Worm (Caenorhabditis elegans): ENCODE measurements around the gene T25B2.2.

Gene T25B2.2

DNA sequence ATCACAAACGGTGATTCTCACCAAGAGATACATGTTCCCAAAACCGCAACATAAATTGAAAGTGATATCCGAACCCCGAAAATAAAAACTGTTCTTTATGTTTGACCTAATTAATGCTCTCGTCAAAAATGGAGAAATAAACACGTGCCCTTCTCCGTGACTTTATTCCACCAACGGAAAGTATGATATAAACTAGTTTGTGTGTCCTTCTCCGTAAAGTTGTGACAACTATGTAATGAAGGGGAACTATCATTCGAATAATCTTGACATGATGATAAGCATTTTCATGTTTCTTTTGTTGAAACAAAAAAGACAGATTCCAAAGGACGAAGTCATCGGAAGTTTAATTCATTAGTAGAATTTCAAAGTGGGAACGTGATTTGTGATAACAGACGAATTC lies 32.1 kb downstream of the T25B2.2 start (continued):
- TF ChIP-seq ZK337.2 (GFP tag; IDR thresholded peaks at IDR 0.05) = no peak
- TF ChIP-seq dpl-1 (GFP tag; optimal IDR thresholded peaks at IDR 0.05) = no peak
- peak; percentile 58 for TF ChIP-seq nhr-28 (tag; optimal IDR thresholded peaks at IDR 0.05)
- no peak for TF ChIP-seq egl-43 (GFP tag; IDR thresholded peaks at IDR 0.05)
- no peak for TF ChIP-seq nhr-25 (tag; optimal IDR thresholded peaks at IDR 0.05; ENCODE audit: borderline replicate concordance, insufficient read depth)
- no peak for TF ChIP-seq sdz-12 (GFP tag; optimal IDR thresholded peaks at IDR 0.05)
- no peak for TF ChIP-seq ceh-20 (GFP tag; IDR thresholded peaks at IDR 0.05)
- no peak for TF ChIP-seq lin-38 (GFP tag; IDR thresholded peaks at IDR 0.05)
- TF ChIP-seq lin-29 (GFP tag; IDR thresholded peaks at IDR 0.05) = no peak
- no peak for TF ChIP-seq gei-8 (GFP tag; optimal IDR thresholded peaks at IDR 0.05)
- no peak for TF ChIP-seq F44E2.7 (GFP tag; IDR thresholded peaks at IDR 0.05)
- TF ChIP-seq mdl-1 (tag; optimal IDR thresholded peaks at IDR 0.05) = peak in 1 of 2 experiments; percentile 48
- TF ChIP-seq nhr-102 (tag; optimal IDR thresholded peaks at IDR 0.05) = no peak
- TF ChIP-seq nhr-237 (tag; optimal IDR thresholded peaks at IDR 0.05) = no peak
- no peak for TF ChIP-seq nhr-42 (GFP tag; IDR thresholded peaks at IDR 0.05)
- TF ChIP-seq lin-1 (GFP tag; IDR thresholded peaks at IDR 0.05) = no peak
- peak in 1 of 2 experiments; percentile 57 for TF ChIP-seq lsy-2 (tag; optimal IDR thresholded peaks at IDR 0.05)
- TF ChIP-seq jun-1 (tag; optimal IDR thresholded peaks at IDR 0.05) = no peak
- no peak for TF ChIP-seq aly-2 (tag; optimal IDR thresholded peaks at IDR 0.05)
- no peak for TF ChIP-seq nhr-11 (tag; optimal IDR thresholded peaks at IDR 0.05)
- no peak for TF ChIP-seq php-3 (GFP tag; IDR thresholded peaks at IDR 0.05)
- TF ChIP-seq snpc-1.2 (GFP tag; IDR thresholded peaks at IDR 0.05) = no peak
- no peak for TF ChIP-seq Y5F2A.4 (GFP tag; optimal IDR thresholded peaks at IDR 0.05)
- no peak for TF ChIP-seq tra-1 (GFP tag; IDR thresholded peaks at IDR 0.05)
- peak in 1 of 2 experiments; percentile 93 for TF ChIP-seq unc-62 (GFP tag; optimal IDR thresholded peaks at IDR 0.05 in 1 of 2)
- no peak for TF ChIP-seq unc-62 (tag; optimal IDR thresholded peaks at IDR 0.05)
- no peak for TF ChIP-seq Y105C5A.15 (GFP tag; IDR thresholded peaks at IDR 0.05)
- TF ChIP-seq ztf-11 (tag; optimal IDR thresholded peaks at IDR 0.05) = no peak
- TF ChIP-seq T20F7.1 (GFP tag; optimal IDR thresholded peaks at IDR 0.05) = no peak
- 0 out of 2 replicates have a peak, but pooled peaks have one; percentile 17 for TF ChIP-seq zfp-3 (GFP tag; conservative IDR thresholded peaks at IDR 0.05)
- TF ChIP-seq hlh-11 (tag; optimal IDR thresholded peaks at IDR 0.05) = peak; percentile 43
- no peak for TF ChIP-seq vab-7 (GFP tag; IDR thresholded peaks at IDR 0.05)
- peak; percentile 76 for TF ChIP-seq hlh-30 (tag; optimal IDR thresholded peaks at IDR 0.05; ENCODE audit: insufficient read depth)
- TF ChIP-seq dmd-6 (GFP tag; IDR thresholded peaks at IDR 0.05) = no peak
- no peak for TF ChIP-seq zfp-2 (tag; optimal IDR thresholded peaks at IDR 0.05)
- no peak for TF ChIP-seq T26A8.4 (GFP tag; IDR thresholded peaks at IDR 0.05)
- TF ChIP-seq daf-19 (GFP tag; conservative IDR thresholded peaks at IDR 0.05) = no peak
- TF ChIP-seq ceh-44 (GFP tag; IDR thresholded peaks at IDR 0.05) = no peak
- TF ChIP-seq zip-2 (tag; optimal IDR thresholded peaks at IDR 0.05) = no peak
- no peak for TF ChIP-seq ZK546.5 (tag; optimal IDR thresholded peaks at IDR 0.05)
- no peak for TF ChIP-seq F10B5.3 (tag; optimal IDR thresholded peaks at IDR 0.05)
- no peak for TF ChIP-seq F49E8.2 (tag; optimal IDR thresholded peaks at IDR 0.05; ENCODE audit: borderline replicate concordance)
- TF ChIP-seq ctbp-1 (GFP tag; IDR thresholded peaks at IDR 0.05) = no peak
- no peak for TF ChIP-seq nhr-111 (GFP tag; optimal IDR thresholded peaks at IDR 0.05)
- TF ChIP-seq lin-13 (GFP tag; optimal IDR thresholded peaks at IDR 0.05) = no peak
- TF ChIP-seq mxl-3 (GFP tag; optimal IDR thresholded peaks at IDR 0.05) = peak; percentile 66
- TF ChIP-seq F26F4.8 (GFP tag; conservative IDR thresholded peaks at IDR 0.05) = no peak
- no peak for TF ChIP-seq set-16 (GFP tag; IDR thresholded peaks at IDR 0.05)
- no peak for TF ChIP-seq mdt-29 (GFP tag; IDR thresholded peaks at IDR 0.05)
